Fruit fly (Drosophila melanogaster) Kc167 (cell line): Measurements from ENCODE around the gene CG2818.

Source experiments
- Myc ChIP-seq: fragments of >200 bp; optimal IDR thresholded peaks from 2 replicates; lab custom pipeline; 2017; ENCODE audit warnings: missing external identifiers
- Sin3A ChIP-seq: fragments of >200 bp; optimal IDR thresholded peaks from 2 replicates; lab custom pipeline; 2018; ENCODE audit warnings: missing external identifiers
- h ChIP-seq: fragments of >200 bp; optimal IDR thresholded peaks from 3 replicates; lab custom pipeline; 2018; ENCODE audit warnings: missing external identifiers
- insv ChIP-seq: fragments of >200 bp; optimal IDR thresholded peaks from 3 replicates; lab custom pipeline; 2018; ENCODE audit warnings: missing external identifiers
- psq ChIP-seq: fragments of >200 bp; optimal IDR thresholded peaks from 2 replicates; lab custom pipeline; 2017; ENCODE audit warnings: missing external identifiers
- ttk ChIP-seq: sonication (Bioruptor generic); optimal IDR thresholded peaks from 2 replicates; lab custom pipeline; 2017; ENCODE audit warnings: missing external identifiers

Gene CG2818

dm6 chr2L:3706963-3707362 lies 6.2 kb upstream of the CG2818 start, which contains the start of gene CG31777:
TSS of gene CG31777 (minus strand) at chr2L:3707063.
- no peak for TF ChIP-seq Sin3A (lab: Kevin White, UChicago)
- no peak for TF ChIP-seq h (lab: Kevin White, UChicago)
- TF ChIP-seq psq (lab: Kevin White, UChicago): no peak

- TF ChIP-seq insv (lab: Kevin White, UChicago) (no peak), h (lab: Kevin White, UChicago) (no peak)
Observed at dm6 chr2L:3711665-3712064, 1.5 kb upstream of the CG2818 start, which contains the start of gene cutlet. TSS of gene cutlet (minus strand) at chr2L:3711748.

- TF ChIP-seq Sin3A (lab: Kevin White, UChicago) (no peak), psq (lab: Kevin White, UChicago) (no peak), ttk (lab: Kevin White, UChicago) (no peak), Myc (lab: Kevin White, UChicago) (no peak), insv (lab: Kevin White, UChicago) (no peak), h (lab: Kevin White, UChicago) (no peak)
Observed at dm6 chr2L:3713545-3714156, 491 bp downstream of the CG2818 start.

dm6 chr2L:3717673-3718235 lies 4.6 kb downstream of the CG2818 start, which contains the start of the genes lectin-24A and Shaw:
TSS of gene lectin-24A (minus strand) at chr2L:3717773.
TSS of gene Shaw (plus strand) at chr2L:3718185.
- TF ChIP-seq Sin3A (lab: Kevin White, UChicago): no peak
- TF ChIP-seq h (lab: Kevin White, UChicago): no peak
- no peak for TF ChIP-seq Myc (lab: Kevin White, UChicago)
- TF ChIP-seq insv (lab: Kevin White, UChicago): no peak
- no peak for TF ChIP-seq ttk (lab: Kevin White, UChicago)
- TF ChIP-seq psq (lab: Kevin White, UChicago): no peak

- no peak for TF ChIP-seq h (lab: Kevin White, UChicago)
- TF ChIP-seq ttk (lab: Kevin White, UChicago): no peak
- TF ChIP-seq Sin3A (lab: Kevin White, UChicago): no peak
- no peak for TF ChIP-seq insv (lab: Kevin White, UChicago)
- TF ChIP-seq psq (lab: Kevin White, UChicago): no peak
- no peak for TF ChIP-seq Myc (lab: Kevin White, UChicago)
Observed at dm6 chr2L:3719414-3719959, 6.3 kb downstream of the CG2818 start.

- TF ChIP-seq psq (lab: Kevin White, UChicago) (no peak), ttk (lab: Kevin White, UChicago) (no peak), h (lab: Kevin White, UChicago) (no peak), Myc (lab: Kevin White, UChicago) (no peak), Sin3A (lab: Kevin White, UChicago) (no peak), insv (lab: Kevin White, UChicago) (no peak)
Observed at dm6 chr2L:3729635-3730034, 16.5 kb downstream of the CG2818 start.

- TF ChIP-seq insv (lab: Kevin White, UChicago) (no peak), h (lab: Kevin White, UChicago) (no peak), Myc (lab: Kevin White, UChicago) (no peak), ttk (lab: Kevin White, UChicago) (no peak), Sin3A (lab: Kevin White, UChicago) (no peak), psq (lab: Kevin White, UChicago) (no peak)
Observed at dm6 chr2L:3730182-3730975, 17.2 kb downstream of the CG2818 start, which contains the start of gene CG10019. TSS of gene CG10019 (plus strand) at chr2L:3730466.

- no peak for TF ChIP-seq psq (lab: Kevin White, UChicago)
Observed at dm6 chr2L:3731055-3731454, 17.9 kb downstream of the CG2818 start.

- TF ChIP-seq psq (lab: Kevin White, UChicago): no peak
- no peak for TF ChIP-seq Myc (lab: Kevin White, UChicago)
- no peak for TF ChIP-seq insv (lab: Kevin White, UChicago)
- TF ChIP-seq Sin3A (lab: Kevin White, UChicago): no peak
- TF ChIP-seq h (lab: Kevin White, UChicago): no peak
- no peak for TF ChIP-seq ttk (lab: Kevin White, UChicago)
Observed at dm6 chr2L:3737003-3737662, 24.0 kb downstream of the CG2818 start.

- no peak for TF ChIP-seq ttk (lab: Kevin White, UChicago)
- TF ChIP-seq insv (lab: Kevin White, UChicago): no peak
- TF ChIP-seq h (lab: Kevin White, UChicago): no peak
- no peak for TF ChIP-seq Sin3A (lab: Kevin White, UChicago)
Observed at dm6 chr2L:3737682-3738081, 24.5 kb downstream of the CG2818 start.

- TF ChIP-seq Sin3A (lab: Kevin White, UChicago): no peak
- no peak for TF ChIP-seq ttk (lab: Kevin White, UChicago)
- no peak for TF ChIP-seq psq (lab: Kevin White, UChicago)
- no peak for TF ChIP-seq insv (lab: Kevin White, UChicago)
- no peak for TF ChIP-seq Myc (lab: Kevin White, UChicago)
- no peak for TF ChIP-seq h (lab: Kevin White, UChicago)
Observed at dm6 chr2L:3740443-3740842, 27.3 kb downstream of the CG2818 start.
